Fruit fly (Drosophila melanogaster): ENCODE results near the gene D.

DNA sequence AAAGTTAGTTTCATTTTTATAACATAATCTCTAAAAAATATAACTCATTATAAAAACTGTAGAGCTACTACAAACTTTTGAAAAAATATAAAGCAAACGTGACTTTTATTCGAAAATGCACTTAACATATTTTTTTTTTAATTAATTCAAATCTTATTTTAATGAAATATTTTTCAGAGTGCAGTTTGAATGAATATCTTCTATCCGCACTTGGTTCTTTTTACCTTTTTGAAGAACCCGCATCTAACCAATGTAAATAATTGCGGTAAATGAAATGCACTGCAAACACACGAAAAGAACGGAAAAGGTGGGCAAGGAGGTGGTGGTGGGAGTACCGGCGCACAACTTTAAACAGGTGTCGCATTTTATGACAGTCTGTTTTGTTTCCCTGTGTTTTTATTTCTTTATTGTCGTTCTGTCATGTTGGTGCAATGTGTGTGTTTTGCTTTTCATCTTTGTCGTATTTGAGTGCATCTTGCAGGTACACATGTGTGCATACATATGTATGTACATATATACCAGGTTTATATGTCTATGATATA lies 15.6 kb upstream of the D start:
- TF ChIP-seq ovo (GFP tag; optimal IDR thresholded peaks at IDR 0.05) (no peak), CG33017 (tag; optimal IDR thresholded peaks at IDR 0.05) (no peak), toe (GFP tag; optimal IDR thresholded peaks at IDR 0.05) (no peak), CG7101 (tag; optimal IDR thresholded peaks at IDR 0.05) (no peak), CG5204 (GFP tag; optimal IDR thresholded peaks at IDR 0.05) (no peak)

Data from whole organism, adult.